Fruit fly (Drosophila melanogaster) S2 (cell line): ENCODE measurements around the gene tgy.

Experiments used
- CG8478 ChIP-seq: fragments of >200 bp; optimal IDR thresholded peaks from 2 replicates; lab custom pipeline; 2018
- CTCF ChIP-seq, 2 experiments: fragments of >200 bp; optimal IDR thresholded peaks; 2 replicates each; lab custom pipeline; 2018

dm6 chrX:19124288-19124687 is 2.8 kb downstream of the tgy start, which contains the start of gene CG15882:
- TF ChIP-seq CG8478 (lab: Kevin White, UChicago): no peak
- no peak for TF ChIP-seq CTCF (optimal IDR thresholded peaks at IDR 0.05; lab: Kevin White, UChicago)
